Worm (Caenorhabditis elegans) whole organism, dauer: Measurements from ENCODE around the gene ZK1010.2.

Experiments used
- unc-62 ChIP-seq: sonication (generic microtip); optimal IDR thresholded peaks from 2 replicates; lab custom pipeline; 2017; ENCODE audit warnings: missing biosample characterization, missing genetic modification reagents, missing genetic modification characterization

Gene ZK1010.2

ce11 chrIII:12980770-12981169 is 3.1 kb upstream of the ZK1010.2 start, which contains the start of gene ZK1010.4:
Gene ZK1010.4, plus strand, starts transcription at chrIII:12981070.
- TF ChIP-seq unc-62: no peak

ce11 chrIII:12978473-12979174 is 962 bp upstream of the ZK1010.2 start, which contains the start of the genes ubq-2 and frg-1:
Gene ubq-2, minus strand, starts transcription at chrIII:12978523.
Gene frg-1, plus strand, starts transcription at chrIII:12979162.
- no peak for TF ChIP-seq unc-62

- no peak for TF ChIP-seq unc-62
These were observed 5.3 kb downstream of the ZK1010.2 start, which contains the start of gene bckd-1A for ce11 chrIII:12972398-12972797. Gene bckd-1A, minus strand, starts transcription at chrIII:12972498.

- no peak for TF ChIP-seq unc-62
These were observed 5.8 kb downstream of the ZK1010.2 start for ce11 chrIII:12971828-12972379.

ce11 chrIII:12968330-12968729 is 9.3 kb downstream of the ZK1010.2 start:
- TF ChIP-seq unc-62: no peak

ce11 chrIII:12967437-12968043 is 10.1 kb downstream of the ZK1010.2 start:
- TF ChIP-seq unc-62: no peak

ce11 chrIII:12966895-12967294 is 10.8 kb downstream of the ZK1010.2 start, which contains the start of gene ttm-1:
Gene ttm-1, minus strand, starts transcription at chrIII:12966995.
- no peak for TF ChIP-seq unc-62

- no peak for TF ChIP-seq unc-62
These were observed 17.0 kb downstream of the ZK1010.2 start for ce11 chrIII:12960705-12961104.

- TF ChIP-seq unc-62: no peak
These were observed 18.4 kb downstream of the ZK1010.2 start for ce11 chrIII:12959286-12959685.

- TF ChIP-seq unc-62: no peak
These were observed 25.0 kb downstream of the ZK1010.2 start for ce11 chrIII:12952615-12953014.

ce11 chrIII:12951362-12952228 is 26.1 kb downstream of the ZK1010.2 start, which contains the start of gene Y39E4A.1:
Gene Y39E4A.1, plus strand, starts transcription at chrIII:12951412.
- no peak for TF ChIP-seq unc-62

ce11 chrIII:12945072-12945471 is 32.6 kb downstream of the ZK1010.2 start:
- no peak for TF ChIP-seq unc-62

- no peak for TF ChIP-seq unc-62
These were observed 33.6 kb downstream of the ZK1010.2 start for ce11 chrIII:12944064-12944463.

ce11 chrIII:12942307-12942706 is 35.4 kb downstream of the ZK1010.2 start, which contains the start of gene unc-25:
Gene unc-25, plus strand, starts transcription at chrIII:12942651.
- TF ChIP-seq unc-62: no peak

ce11 chrIII:12934417-12934816 is 43.2 kb downstream of the ZK1010.2 start, which contains the start of gene epg-3:
Gene epg-3, plus strand, starts transcription at chrIII:12934717.
- TF ChIP-seq unc-62: no peak

- TF ChIP-seq unc-62: no peak
These were observed 44.9 kb downstream of the ZK1010.2 start for ce11 chrIII:12932776-12933175.
